Fruit fly (Drosophila melanogaster): ENCODE measurements around the gene CG7203.

The CG7203 gene

DNA sequence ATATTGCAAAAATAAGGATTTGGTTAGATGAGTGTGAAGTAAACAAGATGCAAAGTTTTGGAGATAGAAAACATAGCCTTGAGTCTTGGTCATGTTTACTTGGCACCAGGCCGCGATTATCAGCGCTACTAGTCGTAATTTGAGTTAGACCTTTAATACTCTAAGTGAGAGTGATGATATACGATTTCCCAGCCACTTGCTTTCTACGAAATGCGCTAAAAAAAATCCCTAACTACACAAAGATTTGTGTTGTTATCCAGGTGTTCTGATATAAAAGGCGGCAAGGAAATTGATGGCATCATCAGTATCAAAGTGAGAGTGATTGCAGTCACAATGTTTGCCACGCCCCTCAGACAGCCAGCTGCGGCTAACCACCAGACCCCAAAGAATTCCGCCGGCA is 26.8 kb upstream of the CG7203 start, which contains the start of gene Uro:
Uro (plus strand) TSS at position 301 of the 400 bp plus-strand sequence.
- TF ChIP-seq OdsH (GFP tag; optimal IDR thresholded peaks at IDR 0.05): no peak
- TF ChIP-seq dmrt93B (GFP tag; optimal IDR thresholded peaks at IDR 0.05): no peak
- no peak for TF ChIP-seq Vsx2 (GFP tag; optimal IDR thresholded peaks at IDR 0.05; ENCODE audit: partially characterized antibody)
- TF ChIP-seq GATAd (GFP tag; optimal IDR thresholded peaks at IDR 0.05): no peak
- no peak for TF ChIP-seq jim (GFP tag; optimal IDR thresholded peaks at IDR 0.05)
- TF ChIP-seq brk (GFP tag; optimal IDR thresholded peaks at IDR 0.05): no peak
- no peak for TF ChIP-seq Jra (GFP tag; optimal IDR thresholded peaks at IDR 0.05)
- TF ChIP-seq pan (optimal IDR thresholded peaks at IDR 0.05): no peak
- no peak for TF ChIP-seq lola (GFP tag; optimal IDR thresholded peaks at IDR 0.05)
- no peak for TF ChIP-seq Myc (optimal IDR thresholded peaks at IDR 0.05)
- TF ChIP-seq Dfd (GFP tag; optimal IDR thresholded peaks at IDR 0.05): no peak
- TF ChIP-seq foxo (GFP tag; optimal IDR thresholded peaks at IDR 0.05): no peak
- no peak for TF ChIP-seq N (GFP tag; optimal IDR thresholded peaks at IDR 0.05)

DNA sequence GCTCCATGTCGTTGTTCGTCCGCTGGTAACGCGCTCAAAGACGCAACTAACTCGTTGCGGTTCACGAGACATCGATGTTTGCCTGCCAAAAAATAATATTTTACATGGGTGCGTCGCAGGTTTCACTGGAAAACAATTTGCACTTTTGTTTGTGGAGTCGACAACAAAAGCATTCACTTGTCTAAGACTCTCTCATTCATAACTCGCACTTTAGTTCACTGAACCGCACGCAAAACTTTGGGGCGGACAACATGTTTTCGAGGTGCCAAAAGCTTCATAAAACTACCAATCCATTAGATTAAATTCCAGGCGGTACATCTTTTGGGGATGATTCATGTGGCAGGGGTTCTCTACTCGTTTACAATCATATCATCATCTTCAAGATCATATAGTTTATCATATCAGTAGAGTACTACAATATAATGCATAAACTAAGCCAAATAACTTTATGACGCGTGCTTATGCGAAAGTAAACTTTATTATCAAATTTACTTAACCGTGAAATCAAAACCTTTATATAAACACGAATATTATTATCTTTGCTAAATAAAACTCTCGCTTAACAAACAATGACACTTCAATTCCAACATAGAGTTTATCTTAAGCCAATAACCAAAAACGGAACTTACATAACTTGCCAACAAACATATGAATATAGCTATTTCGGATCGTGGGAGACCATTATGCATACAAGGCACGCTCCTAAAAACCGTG is 25.1 kb upstream of the CG7203 start, which contains the start of gene CG7179:
CG7179 (minus strand) TSS at position 51 of the 714 bp plus-strand sequence.
- TF ChIP-seq Myc (optimal IDR thresholded peaks at IDR 0.05) (no peak), Hr78 (GFP tag; optimal IDR thresholded peaks at IDR 0.05) (no peak), Hr83 (GFP tag; optimal IDR thresholded peaks at IDR 0.05; ENCODE audit: poor library complexity, severe bottlenecking) (no peak), tai (GFP tag; optimal IDR thresholded peaks at IDR 0.05) (no peak), brk (GFP tag; optimal IDR thresholded peaks at IDR 0.05) (no peak), Abd-B (GFP tag; optimal IDR thresholded peaks at IDR 0.05) (no peak), Vsx2 (GFP tag; optimal IDR thresholded peaks at IDR 0.05; ENCODE audit: partially characterized antibody) (no peak), jim (GFP tag; optimal IDR thresholded peaks at IDR 0.05) (no peak)

DNA sequence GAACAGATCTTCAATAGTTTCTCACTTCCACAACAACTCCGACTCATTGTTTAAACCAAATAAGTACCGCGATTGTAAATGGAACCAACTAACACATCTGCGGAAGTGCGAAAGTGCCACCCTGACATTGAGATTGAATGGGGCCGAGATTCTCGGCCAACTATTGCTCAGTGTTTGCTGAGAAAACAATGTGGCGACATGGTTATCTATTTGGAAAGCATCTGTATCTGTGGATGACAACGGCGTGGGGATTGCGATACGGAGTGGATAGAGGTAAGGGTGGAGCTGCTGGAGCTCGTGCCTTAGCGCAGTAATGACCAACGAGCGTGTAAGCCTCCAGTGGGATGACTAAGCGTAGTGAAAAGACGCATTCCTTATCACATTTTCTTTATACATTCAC is 22.3 kb upstream of the CG7203 start:
- no peak for TF ChIP-seq Sp1 (GFP tag; optimal IDR thresholded peaks at IDR 0.05)
- TF ChIP-seq Dfd (GFP tag; optimal IDR thresholded peaks at IDR 0.05): no peak
- no peak for TF ChIP-seq pan (optimal IDR thresholded peaks at IDR 0.05)
- no peak for TF ChIP-seq usp (GFP tag; optimal IDR thresholded peaks at IDR 0.05)
- no peak for TF ChIP-seq Rel (GFP tag; optimal IDR thresholded peaks at IDR 0.05)
- no peak for TF ChIP-seq Rel (tag; optimal IDR thresholded peaks at IDR 0.05)
- no peak for TF ChIP-seq dmrt93B (GFP tag; optimal IDR thresholded peaks at IDR 0.05)
- TF ChIP-seq foxo (GFP tag; optimal IDR thresholded peaks at IDR 0.05): no peak
- no peak for TF ChIP-seq Hnf4 (GFP tag; optimal IDR thresholded peaks at IDR 0.05)
- no peak for TF ChIP-seq woc (GFP tag; optimal IDR thresholded peaks at IDR 0.05)

DNA sequence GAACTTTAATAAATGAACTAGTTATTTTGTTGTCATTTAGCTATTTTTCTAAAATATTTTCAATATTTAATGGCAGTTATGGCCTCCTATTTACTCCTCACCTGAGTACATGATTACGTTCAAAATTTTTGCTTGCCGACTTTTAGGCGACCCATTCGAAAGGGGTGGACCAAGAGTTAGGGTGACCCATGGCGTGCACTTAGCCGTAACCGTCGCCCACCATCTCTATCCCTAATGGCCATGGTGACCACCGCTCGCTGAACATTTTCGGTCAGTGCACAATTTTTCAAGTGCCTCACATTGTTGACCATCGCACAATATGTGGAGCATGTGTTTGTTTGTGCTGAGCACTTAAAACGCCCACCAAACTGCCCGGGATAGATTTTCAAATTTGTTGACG is 18.9 kb upstream of the CG7203 start:
- no peak for TF ChIP-seq Hr83 (GFP tag; optimal IDR thresholded peaks at IDR 0.05; ENCODE audit: poor library complexity, severe bottlenecking)
- TF ChIP-seq usp (GFP tag; optimal IDR thresholded peaks at IDR 0.05): no peak
- TF ChIP-seq Dfd (GFP tag; optimal IDR thresholded peaks at IDR 0.05): no peak
- no peak for TF ChIP-seq CG32264 (GFP tag; optimal IDR thresholded peaks at IDR 0.05)
- no peak for TF ChIP-seq pan (optimal IDR thresholded peaks at IDR 0.05)
- TF ChIP-seq Vsx2 (GFP tag; optimal IDR thresholded peaks at IDR 0.05; ENCODE audit: partially characterized antibody): no peak
- no peak for TF ChIP-seq Rel (GFP tag; optimal IDR thresholded peaks at IDR 0.05)
- no peak for TF ChIP-seq Rel (tag; optimal IDR thresholded peaks at IDR 0.05)

DNA sequence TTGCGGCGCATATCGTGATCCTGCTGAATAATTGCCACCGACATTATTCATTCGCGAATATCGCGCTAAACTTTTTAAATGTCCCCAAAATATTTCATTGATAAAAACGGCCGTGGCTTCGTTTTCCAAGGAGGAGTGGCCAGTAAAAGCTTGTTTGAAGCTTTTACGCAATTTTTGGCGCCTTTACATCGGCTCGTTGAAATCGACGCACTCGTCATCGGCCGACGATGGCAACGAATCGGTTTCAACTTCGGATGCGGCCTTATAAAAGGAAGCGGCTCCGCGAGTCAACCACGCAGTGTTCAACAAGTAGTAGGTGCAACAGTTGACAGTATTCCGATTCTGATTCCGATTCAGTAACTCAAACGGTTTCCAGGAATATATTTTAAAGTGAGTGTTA is 14.3 kb upstream of the CG7203 start, which contains the start of gene CG7191:
CG7191 (plus strand) TSS at position 301 of the 400 bp plus-strand sequence.
- no peak for TF ChIP-seq dmrt93B (GFP tag; optimal IDR thresholded peaks at IDR 0.05)
- no peak for TF ChIP-seq woc (GFP tag; optimal IDR thresholded peaks at IDR 0.05)
- no peak for TF ChIP-seq h (GFP tag; optimal IDR thresholded peaks at IDR 0.05)
- no peak for TF ChIP-seq rgr (GFP tag; optimal IDR thresholded peaks at IDR 0.05)
- no peak for TF ChIP-seq lola (GFP tag; optimal IDR thresholded peaks at IDR 0.05)
- TF ChIP-seq N (GFP tag; optimal IDR thresholded peaks at IDR 0.05): no peak
- TF ChIP-seq Mio (GFP tag; optimal IDR thresholded peaks at IDR 0.05): no peak
- TF ChIP-seq foxo (GFP tag; optimal IDR thresholded peaks at IDR 0.05): no peak
- TF ChIP-seq Rel (GFP tag; optimal IDR thresholded peaks at IDR 0.05): no peak
- TF ChIP-seq Rel (tag; optimal IDR thresholded peaks at IDR 0.05): no peak
- TF ChIP-seq HLH106 (tag; optimal IDR thresholded peaks at IDR 0.05): no peak
- no peak for TF ChIP-seq OdsH (GFP tag; optimal IDR thresholded peaks at IDR 0.05)
- no peak for TF ChIP-seq dl (GFP tag; optimal IDR thresholded peaks at IDR 0.05; ENCODE audit: insufficient read depth in 1 of 2, partially characterized antibody in 2 of 2)
- TF ChIP-seq CrebA (GFP tag; optimal IDR thresholded peaks at IDR 0.05; ENCODE audit: borderline replicate concordance): no peak
- no peak for TF ChIP-seq ey (GFP tag; optimal IDR thresholded peaks at IDR 0.05)
- TF ChIP-seq Dif (GFP tag; optimal IDR thresholded peaks at IDR 0.05; ENCODE audit: partially characterized antibody): no peak
- no peak for TF ChIP-seq br (GFP tag; optimal IDR thresholded peaks at IDR 0.05)
- TF ChIP-seq sage (GFP tag; optimal IDR thresholded peaks at IDR 0.05): no peak
